Fruit fly (Drosophila melanogaster): ENCODE data around the gene Mi-2.

Mi-2 gene

dm6 chr3L:19905427-19905826, 4.6 kb downstream of the Mi-2 start (continued):
- TF ChIP-seq Meics (GFP tag; optimal IDR thresholded peaks at IDR 0.05): no peak
- 0 out of 2 replicates have a peak, but pooled peaks have one; percentile 10 for TF ChIP-seq Xrp1 (GFP tag; IDR thresholded peaks at IDR 0.05)
- no peak for TF ChIP-seq hb (GFP tag; IDR thresholded peaks at IDR 0.05; ENCODE audit: partially characterized antibody)
- TF ChIP-seq sima (GFP tag; optimal IDR thresholded peaks at IDR 0.05): no peak
- TF ChIP-seq Bgb (GFP tag; IDR thresholded peaks at IDR 0.05; ENCODE audit: partially characterized antibody): no peak
- TF ChIP-seq Rx (GFP tag; IDR thresholded peaks at IDR 0.05): no peak
- no peak for TF ChIP-seq Blimp-1 (GFP tag; optimal IDR thresholded peaks at IDR 0.05)
- no peak for TF ChIP-seq fd102C (GFP tag; optimal IDR thresholded peaks at IDR 0.05)
- TF ChIP-seq Spps (tag; optimal IDR thresholded peaks at IDR 0.05): no peak
- no peak for TF ChIP-seq CG18011 (GFP tag; optimal IDR thresholded peaks at IDR 0.05)
- TF ChIP-seq pb (GFP tag; optimal IDR thresholded peaks at IDR 0.05): no peak
- no peak for TF ChIP-seq CG10654 (GFP tag; optimal IDR thresholded peaks at IDR 0.05)
- TF ChIP-seq Bdp1 (GFP tag; optimal IDR thresholded peaks at IDR 0.05): no peak
- TF ChIP-seq CG7357 (GFP tag; IDR thresholded peaks at IDR 0.05): no peak
- peak; percentile 17 for TF ChIP-seq az2 (GFP tag; optimal IDR thresholded peaks at IDR 0.05)
- no peak for TF ChIP-seq bab2 (GFP tag; optimal IDR thresholded peaks at IDR 0.05)
- TF ChIP-seq CG8924 (tag; optimal IDR thresholded peaks at IDR 0.05): no peak
- no peak for TF ChIP-seq Doc2 (GFP tag; IDR thresholded peaks at IDR 0.05)
- no peak for TF ChIP-seq Nf-YB (GFP tag; optimal IDR thresholded peaks at IDR 0.05)
- TF ChIP-seq CG7372 (GFP tag; IDR thresholded peaks at IDR 0.05): no peak
- no peak for TF ChIP-seq CG4617 (GFP tag; optimal IDR thresholded peaks at IDR 0.05; ENCODE audit: borderline replicate concordance)
- TF ChIP-seq Med (GFP tag): peak; percentile 80
- no peak for TF ChIP-seq CG16815 (GFP tag; optimal IDR thresholded peaks at IDR 0.05)
- no peak for TF ChIP-seq CG13123 (GFP tag; optimal IDR thresholded peaks at IDR 0.05)
- peak; percentile 1 for TF ChIP-seq CG9609 (GFP tag; optimal IDR thresholded peaks at IDR 0.05)
- no peak for TF ChIP-seq CG4360 (GFP tag; IDR thresholded peaks at IDR 0.05)
- TF ChIP-seq luna (GFP tag; optimal IDR thresholded peaks at IDR 0.05): no peak
- TF ChIP-seq CG10565 (GFP tag; optimal IDR thresholded peaks at IDR 0.05): no peak
- TF ChIP-seq CG15601 (tag; optimal IDR thresholded peaks at IDR 0.05): no peak
- no peak for TF ChIP-seq Awh (GFP tag; IDR thresholded peaks at IDR 0.05)
- TF ChIP-seq btn (GFP tag; optimal IDR thresholded peaks at IDR 0.05): no peak
- TF ChIP-seq fru (optimal IDR thresholded peaks at IDR 0.05): no peak
- TF ChIP-seq zfh2 (GFP tag; optimal IDR thresholded peaks at IDR 0.05): peak; percentile 31
- no peak for TF ChIP-seq ind (GFP tag; optimal IDR thresholded peaks at IDR 0.05)
- TF ChIP-seq fd96Cb (tag; optimal IDR thresholded peaks at IDR 0.05): no peak
- TF ChIP-seq CG7786 (GFP tag; optimal IDR thresholded peaks at IDR 0.05): peak; percentile 24
- TF ChIP-seq CG32767 (GFP tag; IDR thresholded peaks at IDR 0.05): no peak
- no peak for TF ChIP-seq CG17612 (GFP tag; IDR thresholded peaks at IDR 0.05)
- no peak; the same call in 1 of the 2 replicates for TF ChIP-seq CG8765 (GFP tag; IDR thresholded peaks at IDR 0.05)
- no peak for TF ChIP-seq CG2889 (GFP tag; IDR thresholded peaks at IDR 0.05)
- no peak for TF ChIP-seq CG9437 (GFP tag; optimal IDR thresholded peaks at IDR 0.05)
- TF ChIP-seq CG12744 (GFP tag; optimal IDR thresholded peaks at IDR 0.05): no peak
- TF ChIP-seq Neu2 (GFP tag; optimal IDR thresholded peaks at IDR 0.05; ENCODE audit: borderline replicate concordance): no peak
- TF ChIP-seq slbo (GFP tag; IDR thresholded peaks at IDR 0.05): peak; percentile 54
- TF ChIP-seq Lhr (GFP tag; optimal IDR thresholded peaks at IDR 0.05): no peak
- TF ChIP-seq CG8089 (GFP tag; optimal IDR thresholded peaks at IDR 0.05): no peak
- TF ChIP-seq eyg (GFP tag; optimal IDR thresholded peaks at IDR 0.05): no peak
- TF ChIP-seq cad (GFP tag; optimal IDR thresholded peaks at IDR 0.05): no peak
- no peak for TF ChIP-seq h (optimal IDR thresholded peaks at IDR 0.05)
- TF ChIP-seq gsb-n (tag; optimal IDR thresholded peaks at IDR 0.05): no peak
- TF ChIP-seq MTF-1 (GFP tag; optimal IDR thresholded peaks at IDR 0.05; ENCODE audit: borderline replicate concordance): no peak
- TF ChIP-seq crol (GFP tag; IDR thresholded peaks at IDR 0.05): no peak
- no peak for TF ChIP-seq CG4707 (GFP tag; optimal IDR thresholded peaks at IDR 0.05)

Measured in whole organism, embryonic.